Worm (Caenorhabditis elegans) whole organism, mixed stage, embryonic: Measurements from ENCODE around the gene T21D12.14.
A peak's percentile ranks its signal among the peaks of the same experiment; 100 is the strongest.

Experiments used
- M03D4.4 ChIP-seq: sonication (generic microtip); optimal IDR thresholded peaks from 2 replicates; lab custom pipeline; 2017; ENCODE audit warnings: mild to moderate bottlenecking, missing genetic modification characterization, missing compliant biosample characterization
- bed-3 ChIP-seq: fragments of 200-800 bp; sonication (Bioruptor generic); optimal IDR thresholded peaks from 3 replicates; lab custom pipeline; 2018; ENCODE audit warnings: mild to moderate bottlenecking, missing genetic modification characterization, moderate library complexity, missing compliant biosample characterization
- blmp-1 ChIP-seq: fragments of 150-350 bp; optimal IDR thresholded peaks from 2 replicates; lab custom pipeline; 2014; ENCODE audit warnings: missing biosample characterization, missing genetic modification characterization
- ceh-39 ChIP-seq: fragments of 150-350 bp; optimal IDR thresholded peaks from 2 replicates; lab custom pipeline; 2014; ENCODE audit warnings: missing biosample characterization, missing genetic modification characterization
- ceh-43 ChIP-seq: fragments of 200-800 bp; sonication (Bioruptor generic); optimal IDR thresholded peaks from 2 replicates; lab custom pipeline; 2018; ENCODE audit warnings: mild to moderate bottlenecking, missing genetic modification characterization, moderate library complexity, missing compliant biosample characterization
- ces-1 ChIP-seq: fragments of 150-350 bp; optimal IDR thresholded peaks from 2 replicates; lab custom pipeline; 2014; ENCODE audit warnings: missing biosample characterization, missing genetic modification reagents, missing genetic modification characterization
- cnd-1 ChIP-seq: fragments of 200-800 bp; sonication (Bioruptor generic); optimal IDR thresholded peaks from 2 replicates; lab custom pipeline; 2018; ENCODE audit warnings: mild to moderate bottlenecking, missing genetic modification characterization, missing compliant biosample characterization
- drap-1 ChIP-seq: fragments of 200-800 bp; sonication (Bioruptor generic); optimal IDR thresholded peaks from 3 replicates; lab custom pipeline; 2018; ENCODE audit warnings: mild to moderate bottlenecking, missing genetic modification characterization, missing compliant biosample characterization
- elt-1 ChIP-seq: sonication (generic microtip); optimal IDR thresholded peaks from 2 replicates; lab custom pipeline; 2017; ENCODE audit warnings: missing genetic modification characterization, mild to moderate bottlenecking, missing compliant biosample characterization, antibody characterized with exemption, moderate library complexity, borderline replicate concordance; ENCODE audit not compliant: insufficient read depth
- elt-3 ChIP-seq: fragments of 150-350 bp; optimal IDR thresholded peaks from 2 replicates; lab custom pipeline; 2014; ENCODE audit warnings: missing biosample characterization, missing genetic modification characterization
- flh-1 ChIP-seq: fragments of 200-800 bp; sonication (Bioruptor generic); optimal IDR thresholded peaks from 2 replicates; lab custom pipeline; 2018; ENCODE audit warnings: mild to moderate bottlenecking, missing genetic modification characterization, moderate library complexity, missing compliant biosample characterization
- ham-2 ChIP-seq: fragments of 200-800 bp; sonication (Bioruptor generic); optimal IDR thresholded peaks from 2 replicates; lab custom pipeline; 2018; ENCODE audit warnings: mild to moderate bottlenecking, missing genetic modification characterization, missing compliant biosample characterization
- hlh-1 ChIP-seq: fragments of 150-350 bp; optimal IDR thresholded peaks from 2 replicates; lab custom pipeline; 2014; ENCODE audit warnings: missing biosample characterization, missing genetic modification reagents, missing genetic modification characterization
- lin-13 ChIP-seq: fragments of 150-350 bp; optimal IDR thresholded peaks from 2 replicates; lab custom pipeline; 2014; ENCODE audit warnings: missing biosample characterization, missing genetic modification characterization
- lsy-2 ChIP-seq: fragments of 150-350 bp; optimal IDR thresholded peaks from 2 replicates; lab custom pipeline; 2014; ENCODE audit warnings: missing biosample characterization, missing genetic modification characterization
- mep-1 ChIP-seq: fragments of 150-350 bp; optimal IDR thresholded peaks from 2 replicates; lab custom pipeline; 2017; ENCODE audit warnings: missing biosample characterization, missing genetic modification reagents, missing genetic modification characterization, inconsistent platforms
- nhr-12 ChIP-seq: fragments of 150-350 bp; optimal IDR thresholded peaks from 2 replicates; lab custom pipeline; 2014; ENCODE audit warnings: missing biosample characterization, missing genetic modification characterization
- nhr-2 ChIP-seq: fragments of 150-350 bp; optimal IDR thresholded peaks from 2 replicates; lab custom pipeline; 2014; ENCODE audit warnings: missing biosample characterization, missing genetic modification characterization
- nhr-237 ChIP-seq: fragments of 150-350 bp; optimal IDR thresholded peaks from 2 replicates; lab custom pipeline; 2014; ENCODE audit warnings: missing biosample characterization, missing genetic modification characterization
- nhr-28 ChIP-seq: fragments of 150-350 bp; optimal IDR thresholded peaks from 2 replicates; lab custom pipeline; 2014; ENCODE audit warnings: missing biosample characterization, missing genetic modification characterization
- nhr-76 ChIP-seq: sonication (generic microtip); optimal IDR thresholded peaks from 2 replicates; lab custom pipeline; 2017; ENCODE audit warnings: missing biosample characterization, missing genetic modification characterization
- sem-2 ChIP-seq: fragments of 200-800 bp; sonication (Bioruptor generic); optimal IDR thresholded peaks from 2 replicates; lab custom pipeline; 2018; ENCODE audit warnings: mild to moderate bottlenecking, missing genetic modification characterization, missing compliant biosample characterization
- snpc-4 ChIP-seq: fragments of 150-350 bp; optimal IDR thresholded peaks from 2 replicates; lab custom pipeline; 2014; ENCODE audit warnings: missing biosample characterization, missing genetic modification characterization
- tbx-8 ChIP-seq: fragments of 200-800 bp; sonication (Bioruptor generic); optimal IDR thresholded peaks from 2 replicates; lab custom pipeline; 2018; ENCODE audit warnings: mild to moderate bottlenecking, missing genetic modification characterization, moderate library complexity, missing compliant biosample characterization
- unc-120 ChIP-seq: sonication (generic microtip); optimal IDR thresholded peaks from 2 replicates; lab custom pipeline; 2017; ENCODE audit warnings: missing genetic modification characterization, missing compliant biosample characterization; ENCODE audit not compliant: poor library complexity, severe bottlenecking
- unc-62 ChIP-seq: fragments of 150-350 bp; optimal IDR thresholded peaks from 2 replicates; lab custom pipeline; 2014; ENCODE audit warnings: missing biosample characterization, missing genetic modification reagents, missing genetic modification characterization
- zip-8 ChIP-seq: fragments of 150-350 bp; optimal IDR thresholded peaks from 2 replicates; lab custom pipeline; 2014; ENCODE audit warnings: missing biosample characterization, missing genetic modification characterization

Gene T21D12.14

DNA sequence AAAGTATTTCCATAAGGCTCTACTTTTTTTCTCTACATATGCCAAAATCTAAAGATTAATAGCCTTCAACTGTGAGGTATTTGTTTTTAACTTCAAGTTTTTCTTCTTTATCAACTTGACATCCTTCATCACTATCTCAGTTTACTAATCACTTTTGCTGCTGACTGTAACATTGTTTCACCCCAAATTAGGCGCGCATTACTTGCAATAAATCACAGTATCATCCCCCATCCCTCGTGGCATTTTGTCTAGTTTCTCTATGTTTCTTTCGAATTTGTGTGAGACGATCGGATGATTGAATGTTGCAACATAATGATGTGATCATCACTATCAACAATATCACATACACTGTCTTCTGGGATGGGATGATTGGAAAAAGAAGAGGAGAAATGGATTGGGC lies 40.4 kb downstream of the T21D12.14 start:
- TF ChIP-seq M03D4.4 (tag; lab: Kevin White, UChicago), result no peak
- TF ChIP-seq elt-3 (tag; lab: Kevin White, UChicago), result peak; percentile 7

DNA sequence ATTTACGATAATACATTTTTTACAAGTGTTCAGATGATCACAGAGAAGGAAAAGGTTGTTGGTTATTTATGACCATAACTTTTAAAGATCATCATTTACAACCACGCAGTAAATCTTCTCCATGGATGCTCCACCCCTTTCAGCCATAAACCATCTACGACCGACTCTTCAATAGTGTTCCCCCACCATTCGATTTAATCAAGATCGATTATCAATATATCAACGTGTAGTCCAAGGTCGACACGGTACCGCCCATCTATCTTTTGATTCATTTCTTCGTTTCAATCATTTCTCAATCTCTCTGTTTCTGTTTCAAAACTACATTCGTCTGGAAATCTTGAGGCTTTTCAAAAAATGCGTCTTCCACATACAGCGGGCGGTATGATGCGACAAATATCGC lies 43.1 kb downstream of the T21D12.14 start, which contains the start of gene aass-1:
TSS of gene aass-1 (plus strand) at position 301 of the 400 bp plus-strand sequence.
- TF ChIP-seq ham-2, result no peak
- TF ChIP-seq lsy-2 (tag; lab: Kevin White, UChicago), result no peak
- no peak for TF ChIP-seq unc-120 (tag; lab: Kevin White, UChicago)
- no peak for TF ChIP-seq drap-1 (GFP tag; lab: Kevin White, UChicago)
- no peak for TF ChIP-seq nhr-237 (tag; lab: Kevin White, UChicago)
- TF ChIP-seq M03D4.4 (tag; lab: Kevin White, UChicago), result no peak

DNA sequence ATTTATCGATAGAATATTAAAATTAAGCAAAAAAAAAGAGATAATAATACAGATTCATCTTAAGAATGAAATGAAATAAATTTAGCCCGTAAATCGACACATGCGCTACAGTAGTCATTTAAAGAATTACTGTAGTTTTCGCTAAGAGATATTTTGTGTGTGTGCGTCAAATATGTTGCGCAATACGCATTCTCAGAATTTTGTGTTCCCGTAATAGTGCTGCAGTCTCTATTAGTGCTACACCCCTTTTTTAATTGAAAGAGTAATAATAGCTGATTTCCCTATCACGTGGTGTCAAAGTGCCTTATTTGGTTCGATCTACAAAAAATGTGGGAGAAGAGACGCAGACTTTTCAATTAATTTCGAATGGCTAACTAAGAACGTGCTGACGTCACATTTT lies 43.6 kb downstream of the T21D12.14 start:
- TF ChIP-seq snpc-4 (tag; lab: Kevin White, UChicago) (no peak), tbx-8 (GFP tag; lab: Kevin White, UChicago) (no peak), ceh-43 (GFP tag; lab: Kevin White, UChicago) (no peak), zip-8 (tag; lab: Kevin White, UChicago) (peak; percentile 86), sem-2 (no peak)

DNA sequence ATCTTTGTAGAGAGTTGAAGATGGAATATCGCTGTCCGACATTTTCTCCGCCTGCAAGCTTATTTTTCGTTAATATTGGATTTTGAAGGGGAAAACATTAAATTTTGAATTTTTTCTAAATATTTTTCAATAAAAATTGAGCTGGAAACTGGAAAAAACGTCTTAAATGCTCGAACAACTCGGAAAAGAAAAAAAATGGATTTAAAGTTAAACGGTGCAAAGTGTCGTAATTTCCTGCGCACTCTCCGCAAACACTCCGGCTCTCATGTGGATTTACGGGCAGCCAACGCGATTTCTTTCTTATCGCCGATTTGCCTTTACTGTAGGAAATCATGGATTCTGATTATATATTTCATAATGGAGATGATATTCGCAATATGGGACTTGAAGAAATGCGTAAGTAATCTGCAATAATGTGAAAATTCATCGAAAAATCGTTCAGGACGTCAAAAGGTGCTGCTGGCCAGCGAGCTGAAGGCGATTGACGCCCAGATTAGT lies 47.6 kb downstream of the T21D12.14 start, which contains the start of the genes fnta-1 and cogc-8:
TSS of gene fnta-1 (minus strand) at position 51 of the 498 bp plus-strand sequence.
TSS of gene cogc-8 (plus strand) at position 195 of the 498 bp plus-strand sequence.
- TF ChIP-seq blmp-1, result no peak
- TF ChIP-seq tbx-8 (GFP tag; lab: Kevin White, UChicago), result no peak
- peak; percentile 32 for TF ChIP-seq lsy-2 (tag; lab: Kevin White, UChicago)
- TF ChIP-seq lin-13 (tag; lab: Kevin White, UChicago), result peak; percentile 3
- TF ChIP-seq ces-1 (GFP tag; lab: Kevin White, UChicago), result peak; percentile 37
- TF ChIP-seq flh-1, result no peak
- TF ChIP-seq unc-62 (GFP tag; lab: Kevin White, UChicago), result no peak
- no peak for TF ChIP-seq ceh-43 (GFP tag; lab: Kevin White, UChicago)
- no peak for TF ChIP-seq elt-1
- no peak for TF ChIP-seq ceh-39 (tag; lab: Kevin White, UChicago)
- no peak for TF ChIP-seq nhr-2 (tag; lab: Kevin White, UChicago)
- no peak for TF ChIP-seq mep-1 (tag; lab: Kevin White, UChicago)
- TF ChIP-seq nhr-237 (tag; lab: Kevin White, UChicago), result no peak

DNA sequence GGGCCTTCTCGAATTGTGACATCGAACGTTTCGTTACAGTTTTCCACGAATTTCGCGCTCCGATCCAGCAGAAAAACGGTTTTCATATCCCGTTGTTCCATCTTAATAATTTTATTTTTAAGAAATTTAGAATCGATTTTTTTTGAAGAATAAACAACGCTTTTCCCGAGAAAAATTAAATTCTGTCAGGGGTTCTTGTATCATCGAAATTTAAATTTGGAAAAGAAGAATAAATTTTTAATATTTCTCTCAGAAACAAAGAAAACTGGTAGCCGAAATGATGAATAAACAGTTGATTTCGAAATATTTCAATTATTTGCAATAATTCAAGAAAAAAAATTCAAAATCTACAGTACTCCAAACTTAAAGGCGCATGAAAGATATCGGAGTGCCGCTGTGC lies 50.6 kb downstream of the T21D12.14 start, which contains the start of gene ints-13:
TSS of gene ints-13 (minus strand) at position 101 of the 400 bp plus-strand sequence.
- TF ChIP-seq nhr-76 (tag; lab: Kevin White, UChicago) (no peak), nhr-12 (tag; lab: Kevin White, UChicago) (no peak), ham-2 (no peak), elt-1 (no peak), hlh-1 (tag; lab: Kevin White, UChicago) (no peak), zip-8 (tag; lab: Kevin White, UChicago) (no peak), lsy-2 (tag; lab: Kevin White, UChicago) (no peak), cnd-1 (tag; lab: Kevin White, UChicago) (no peak), mep-1 (tag; lab: Kevin White, UChicago) (no peak), ceh-43 (GFP tag; lab: Kevin White, UChicago) (no peak), nhr-28 (tag; lab: Kevin White, UChicago) (no peak), bed-3 (GFP tag; lab: Kevin White, UChicago) (no peak)
- TF ChIP-seq, all 35 proteins: peak for 0
